Fruit fly (Drosophila melanogaster) whole organism, prepupa: Measurements from ENCODE around the gene CG15258.
A peak's percentile ranks its signal among the peaks of the same experiment; 100 is the strongest.

Experiments used
- Blimp-1 ChIP-seq: fragments of 200-800 bp; sonication (Bioruptor generic); optimal IDR thresholded peaks from 3 replicates; lab custom pipeline; 2017; ENCODE audit warnings: missing biosample characterization, missing genetic modification characterization, mild to moderate bottlenecking, moderate library complexity, missing genetic modification reagents
- CG10631 ChIP-seq: fragments of 200-800 bp; sonication (Bioruptor generic); optimal IDR thresholded peaks from 2 replicates; lab custom pipeline; 2016; ENCODE audit warnings: missing biosample characterization, missing genetic modification characterization
- CG10669 ChIP-seq: fragments of 200-800 bp; sonication (Bioruptor generic); optimal IDR thresholded peaks from 3 replicates; lab custom pipeline; 2018; ENCODE audit warnings: missing biosample characterization, mild to moderate bottlenecking, missing genetic modification characterization, moderate library complexity
- CG11294 ChIP-seq: fragments of 200-800 bp; sonication (Bioruptor generic); IDR thresholded peaks from 2 replicates; pipeline ENCODE4 v1.3.6; 2022; ENCODE audit warnings: missing biosample characterization, missing genetic modification characterization
- CG15336 ChIP-seq: fragments of 200-800 bp; sonication (Bioruptor generic); IDR thresholded peaks from 2 replicates; pipeline ENCODE4 v1.3.6; 2022; ENCODE audit warnings: missing biosample characterization, missing genetic modification characterization
- CG1621 ChIP-seq: fragments of 200-800 bp; sonication (Bioruptor generic); optimal IDR thresholded peaks from 3 replicates; lab custom pipeline; 2018; ENCODE audit warnings: missing biosample characterization, mild to moderate bottlenecking, missing genetic modification characterization
- CG16779 ChIP-seq: fragments of 200-800 bp; sonication (Bioruptor generic); optimal IDR thresholded peaks from 3 replicates; lab custom pipeline; 2017; ENCODE audit warnings: missing biosample characterization, mild to moderate bottlenecking, missing genetic modification characterization
- CG3032 ChIP-seq: fragments of 200-800 bp; optimal IDR thresholded peaks from 2 replicates; lab custom pipeline; 2019; ENCODE audit warnings: missing biosample characterization, mild to moderate bottlenecking, missing genetic modification characterization, moderate library complexity
- CG31627 ChIP-seq: fragments of 200-800 bp; sonication (Bioruptor generic); optimal IDR thresholded peaks from 3 replicates; lab custom pipeline; 2016; ENCODE audit warnings: missing biosample characterization, missing genetic modification characterization
- CG32006 ChIP-seq: fragments of 200-800 bp; sonication (Bioruptor generic); optimal IDR thresholded peaks from 3 replicates; lab custom pipeline; 2017; ENCODE audit warnings: missing biosample characterization, mild to moderate bottlenecking, missing genetic modification characterization
- CG34406 ChIP-seq: fragments of 200-800 bp; sonication (Bioruptor generic); optimal IDR thresholded peaks from 3 replicates; lab custom pipeline; 2016; ENCODE audit warnings: missing biosample characterization, missing genetic modification characterization
- CG3919 ChIP-seq: fragments of 200-800 bp; sonication (Bioruptor generic); optimal IDR thresholded peaks from 3 replicates; lab custom pipeline; 2016; ENCODE audit warnings: missing biosample characterization, missing genetic modification characterization
- CG4318 ChIP-seq: fragments of 200-800 bp; sonication (Bioruptor generic); optimal IDR thresholded peaks from 3 replicates; lab custom pipeline; 2017; ENCODE audit warnings: missing biosample characterization, mild to moderate bottlenecking, missing genetic modification characterization
- CG6163 ChIP-seq: fragments of 200-800 bp; sonication (Bioruptor generic); IDR thresholded peaks from 3 replicates; pipeline ENCODE4 v1.3.6; 2022; ENCODE audit warnings: missing biosample characterization, missing genetic modification characterization
- CG6276 ChIP-seq: fragments of 200-800 bp; sonication (Bioruptor generic); optimal IDR thresholded peaks from 2 replicates; lab custom pipeline; 2017; ENCODE audit warnings: missing biosample characterization, mild to moderate bottlenecking, missing genetic modification characterization
- CG6792 ChIP-seq: fragments of 200-800 bp; sonication (Bioruptor generic); optimal IDR thresholded peaks from 3 replicates; lab custom pipeline; 2016; ENCODE audit warnings: missing biosample characterization, missing genetic modification characterization
- CG6808 ChIP-seq: fragments of 200-800 bp; sonication (Bioruptor generic); optimal IDR thresholded peaks from 3 replicates; lab custom pipeline; 2017; ENCODE audit warnings: missing biosample characterization, missing genetic modification characterization, mild to moderate bottlenecking, moderate library complexity, missing genetic modification reagents
- CG6854 ChIP-seq: fragments of 200-800 bp; sonication (Bioruptor generic); optimal IDR thresholded peaks from 2 replicates; lab custom pipeline; 2017; ENCODE audit warnings: missing biosample characterization, mild to moderate bottlenecking, missing genetic modification characterization
- CG7368 ChIP-seq: fragments of 200-800 bp; sonication (Bioruptor generic); optimal IDR thresholded peaks from 3 replicates; lab custom pipeline; 2016; ENCODE audit warnings: missing biosample characterization, missing genetic modification characterization
- CG8119 ChIP-seq: fragments of 200-800 bp; sonication (Bioruptor generic); IDR thresholded peaks from 3 replicates; pipeline ENCODE4 v1.3.6; 2022; ENCODE audit warnings: missing biosample characterization, missing genetic modification characterization
- CG8319 ChIP-seq: fragments of 200-800 bp; sonication (Bioruptor generic); optimal IDR thresholded peaks from 3 replicates; lab custom pipeline; 2016; ENCODE audit warnings: missing biosample characterization, missing genetic modification characterization
- CG8632 ChIP-seq: fragments of 200-800 bp; sonication (Bioruptor generic); optimal IDR thresholded peaks from 3 replicates; lab custom pipeline; 2016; ENCODE audit warnings: missing biosample characterization, missing genetic modification characterization
- CG9139 ChIP-seq: fragments of 200-800 bp; sonication (Bioruptor generic); optimal IDR thresholded peaks from 3 replicates; lab custom pipeline; 2017; ENCODE audit warnings: missing biosample characterization, mild to moderate bottlenecking, missing genetic modification characterization
- Eip75B ChIP-seq: fragments of 200-800 bp; sonication (Bioruptor generic); optimal IDR thresholded peaks from 3 replicates; lab custom pipeline; 2016; ENCODE audit warnings: missing biosample characterization, missing genetic modification characterization
- Eip78C ChIP-seq: fragments of 200-800 bp; sonication (Bioruptor generic); peaks from one replicate; lab custom pipeline; 2016; ENCODE audit warnings: missing biosample characterization, missing genetic modification characterization
- Eip93F ChIP-seq: fragments of 200-800 bp; sonication (Bioruptor generic); optimal IDR thresholded peaks from 2 replicates; lab custom pipeline; 2016; ENCODE audit warnings: missing biosample characterization, mild to moderate bottlenecking, missing genetic modification characterization
- Ets21C ChIP-seq: fragments of 200-800 bp; sonication (Bioruptor generic); optimal IDR thresholded peaks from 3 replicates; lab custom pipeline; 2016; ENCODE audit warnings: missing biosample characterization, missing genetic modification characterization
- Gug ChIP-seq: fragments of 200-800 bp; sonication (Bioruptor generic); IDR thresholded peaks from 2 replicates; pipeline ENCODE4 v1.3.6; 2022; ENCODE audit warnings: missing biosample characterization, missing genetic modification characterization
- Hr39 ChIP-seq: fragments of 200-800 bp; sonication (Bioruptor generic); optimal IDR thresholded peaks from 2 replicates; lab custom pipeline; 2016; ENCODE audit warnings: missing biosample characterization, missing genetic modification characterization
- Hr4 ChIP-seq: fragments of 200-800 bp; sonication (Bioruptor generic); optimal IDR thresholded peaks from 3 replicates; lab custom pipeline; 2016; ENCODE audit warnings: missing biosample characterization, missing genetic modification characterization
- Lpt ChIP-seq: fragments of 200-800 bp; sonication (Bioruptor generic); optimal IDR thresholded peaks from 3 replicates; lab custom pipeline; 2016; ENCODE audit warnings: missing biosample characterization, missing genetic modification characterization
- Smox ChIP-seq: fragments of 200-800 bp; sonication (Bioruptor generic); optimal IDR thresholded peaks from 3 replicates; lab custom pipeline; 2016; ENCODE audit warnings: missing biosample characterization, missing genetic modification characterization
- Sox102F ChIP-seq: fragments of 200-800 bp; sonication (Bioruptor generic); optimal IDR thresholded peaks from 2 replicates; lab custom pipeline; 2016; ENCODE audit warnings: missing biosample characterization, mild to moderate bottlenecking, missing genetic modification characterization
- Sox14 ChIP-seq: fragments of 200-800 bp; sonication (Bioruptor generic); optimal IDR thresholded peaks from 3 replicates; lab custom pipeline; 2016; ENCODE audit warnings: missing biosample characterization, missing genetic modification characterization
- achi ChIP-seq: fragments of 200-800 bp; sonication (Bioruptor generic); optimal IDR thresholded peaks from 3 replicates; lab custom pipeline; 2016; ENCODE audit warnings: missing biosample characterization, missing genetic modification characterization
- acj6 ChIP-seq: fragments of 200-800 bp; sonication (Bioruptor generic); optimal IDR thresholded peaks from 3 replicates; lab custom pipeline; 2016; ENCODE audit warnings: missing biosample characterization, missing genetic modification characterization
- cyc ChIP-seq: fragments of 200-800 bp; sonication (Bioruptor generic); optimal IDR thresholded peaks from 3 replicates; lab custom pipeline; 2016; ENCODE audit warnings: missing biosample characterization, missing genetic modification characterization
- dac ChIP-seq: fragments of 200-800 bp; sonication (Bioruptor generic); optimal IDR thresholded peaks from 2 replicates; lab custom pipeline; 2017; ENCODE audit warnings: missing biosample characterization, mild to moderate bottlenecking, missing genetic modification characterization
- dsx ChIP-seq: fragments of 200-800 bp; optimal IDR thresholded peaks from 3 replicates; lab custom pipeline; 2019; ENCODE audit warnings: missing biosample characterization, mild to moderate bottlenecking, missing genetic modification characterization, moderate library complexity; ENCODE audit not compliant: poor library complexity, severe bottlenecking
- eg ChIP-seq: fragments of 200-800 bp; sonication (Bioruptor generic); IDR thresholded peaks from 3 replicates; pipeline ENCODE4 v1.3.6; 2022; ENCODE audit warnings: missing biosample characterization, missing genetic modification characterization
- esn ChIP-seq: fragments of 200-800 bp; sonication (Bioruptor generic); optimal IDR thresholded peaks from 2 replicates; lab custom pipeline; 2016; ENCODE audit warnings: missing biosample characterization, mild to moderate bottlenecking, missing genetic modification characterization, moderate library complexity
- fd59A ChIP-seq: fragments of 200-800 bp; sonication (Bioruptor generic); optimal IDR thresholded peaks from 2 replicates; lab custom pipeline; 2017; ENCODE audit warnings: missing biosample characterization, mild to moderate bottlenecking, missing genetic modification characterization, missing genetic modification reagents
- fkh ChIP-seq: fragments of 200-800 bp; sonication (Bioruptor generic); optimal IDR thresholded peaks from 3 replicates; lab custom pipeline; 2017; ENCODE audit warnings: missing biosample characterization, mild to moderate bottlenecking, missing genetic modification characterization, moderate library complexity
- lz ChIP-seq: fragments of 200-800 bp; sonication (Bioruptor generic); optimal IDR thresholded peaks from 3 replicates; lab custom pipeline; 2016; ENCODE audit warnings: missing biosample characterization, missing genetic modification characterization
- pdm3 ChIP-seq: fragments of 200-800 bp; sonication (Bioruptor generic); optimal IDR thresholded peaks from 3 replicates; lab custom pipeline; 2016; ENCODE audit warnings: missing biosample characterization, missing genetic modification characterization
- salr ChIP-seq, 2 experiments: fragments of 200-800 bp; sonication (Bioruptor generic); optimal IDR thresholded peaks; 3 replicates each; lab custom pipeline; 2016 to 2018; ENCODE audit warnings: missing biosample characterization in 2 of 2, missing genetic modification characterization in 2 of 2, mild to moderate bottlenecking in 1 of 2
- spab ChIP-seq: fragments of 200-800 bp; sonication (Bioruptor generic); optimal IDR thresholded peaks from 2 replicates; lab custom pipeline; 2017; ENCODE audit warnings: missing biosample characterization, mild to moderate bottlenecking, missing genetic modification characterization, missing genetic modification reagents
- ss ChIP-seq, 2 experiments: fragments of 200-800 bp; sonication (Bioruptor generic); optimal IDR thresholded peaks; 2 replicates in 1 of 2; 3 replicates in 1 of 2; lab custom pipeline; 2017 to 2018; ENCODE audit warnings: mild to moderate bottlenecking in 2 of 2, missing biosample characterization in 2 of 2, missing genetic modification characterization in 2 of 2, moderate library complexity in 1 of 2
- topi ChIP-seq: fragments of 200-800 bp; sonication (Bioruptor generic); optimal IDR thresholded peaks from 3 replicates; lab custom pipeline; 2016; ENCODE audit warnings: missing biosample characterization, missing genetic modification characterization
- vri ChIP-seq: fragments of 200-800 bp; sonication (Bioruptor generic); optimal IDR thresholded peaks from 3 replicates; lab custom pipeline; 2016; ENCODE audit warnings: missing biosample characterization, mild to moderate bottlenecking, missing genetic modification characterization

Gene CG15258

DNA sequence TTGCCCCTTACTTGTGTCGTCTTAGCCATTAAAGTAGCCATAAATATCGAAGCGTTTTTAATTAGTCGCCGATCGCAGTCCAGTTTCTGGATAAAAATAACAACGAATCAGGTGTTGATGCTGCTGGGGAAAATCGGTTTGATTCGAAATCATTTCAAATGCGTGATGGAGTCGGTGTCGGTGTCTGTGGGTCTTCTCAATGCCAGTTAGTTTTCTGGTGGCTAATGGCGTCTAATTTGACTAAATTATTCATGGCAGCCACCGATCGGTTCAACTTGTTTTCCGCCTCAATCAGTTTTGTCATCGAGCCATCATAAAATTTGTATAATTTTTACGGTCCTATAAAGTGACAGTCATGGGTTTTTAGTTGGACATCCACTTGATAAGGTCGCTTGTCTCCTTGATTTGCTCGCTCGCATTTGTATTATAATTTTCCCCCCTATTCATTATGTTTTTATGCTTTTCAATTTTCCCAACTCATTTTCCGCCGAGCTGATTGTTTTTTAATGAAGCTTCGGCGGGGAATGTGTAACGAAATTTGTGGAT, 39.0 kb upstream of the CG15258 start:
- no peak for TF ChIP-seq Hr39
- TF ChIP-seq achi: no peak
- TF ChIP-seq Sox102F (GFP tag; lab: Kevin White, UChicago): no peak
- TF ChIP-seq Lpt (GFP tag; lab: Kevin White, UChicago): no peak
- no peak for TF ChIP-seq acj6 (GFP tag; lab: Kevin White, UChicago)
- TF ChIP-seq CG6276 (GFP tag; lab: Kevin White, UChicago): no peak
- no peak for TF ChIP-seq Sox14 (GFP tag; lab: Kevin White, UChicago)
- TF ChIP-seq fkh: no peak
- no peak for TF ChIP-seq cyc (GFP tag; lab: Kevin White, UChicago)

DNA sequence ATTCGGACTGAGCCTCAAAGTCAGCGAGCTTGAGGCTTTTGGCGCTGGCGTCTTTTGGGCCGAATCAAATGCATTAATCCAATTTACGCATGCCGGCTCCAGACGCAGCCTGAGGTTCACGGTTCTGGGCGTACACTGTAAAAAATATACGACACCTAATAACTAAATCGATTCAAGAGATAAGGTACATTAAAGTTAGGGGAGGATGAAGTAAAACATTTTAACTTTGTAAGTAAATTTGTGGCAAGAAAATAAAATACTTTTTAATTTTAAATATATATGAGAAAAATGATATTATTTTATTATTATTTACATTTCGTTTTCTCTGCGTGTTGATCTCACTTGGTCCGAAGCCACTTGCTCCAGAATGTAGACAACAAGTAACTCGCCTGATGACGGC, 35.4 kb upstream of the CG15258 start:
- TF ChIP-seq CG10669 (GFP tag; lab: Kevin White, UChicago) (peak; percentile 39), Eip78C (GFP tag; lab: Kevin White, UChicago) (peak; percentile 61), pdm3 (GFP tag; lab: Kevin White, UChicago) (no peak), topi (GFP tag; lab: Kevin White, UChicago) (peak; percentile 29), Ets21C (GFP tag; lab: Kevin White, UChicago) (no peak), salr (GFP tag; optimal IDR thresholded peaks at IDR 0.05; lab: Kevin White, UChicago) (no peak), fkh (no peak), CG6276 (GFP tag; lab: Kevin White, UChicago) (no peak), CG10631 (GFP tag; lab: Kevin White, UChicago) (peak; percentile 26), CG9139 (GFP tag; lab: Kevin White, UChicago) (peak; percentile 2), CG3919 (GFP tag; lab: Kevin White, UChicago) (peak; percentile 1), CG8119 (GFP tag; lab: Robert Waterston, UW) (no peak), Smox (GFP tag; lab: Kevin White, UChicago) (no peak), CG34406 (GFP tag; lab: Kevin White, UChicago) (peak; percentile 34), CG16779 (no peak), CG4318 (GFP tag; lab: Kevin White, UChicago) (no peak), CG6163 (GFP tag; lab: Robert Waterston, UW) (no peak), vri (GFP tag; lab: Kevin White, UChicago) (no peak), CG8319 (GFP tag; lab: Kevin White, UChicago) (no peak), fd59A (GFP tag; lab: Kevin White, UChicago) (no peak), CG7368 (no peak), CG6854 (no peak), CG11294 (GFP tag; lab: Robert Waterston, UW) (no peak), Blimp-1 (GFP tag; lab: Kevin White, UChicago) (no peak), Eip93F (GFP tag; lab: Kevin White, UChicago) (no peak), CG32006 (GFP tag; lab: Kevin White, UChicago) (no peak), Eip75B (no peak), dac (no peak), CG31627 (no peak), CG1621 (no peak), lz (GFP tag; lab: Kevin White, UChicago) (no peak), achi (peak; percentile 20), dsx (GFP tag; lab: Kevin White, UChicago) (peak; percentile 3), CG15336 (no peak), eg (GFP tag; lab: Robert Waterston, UW) (no peak), CG8632 (peak; percentile 23), Hr39 (no peak), CG6808 (GFP tag; lab: Kevin White, UChicago) (peak; percentile 21), Sox14 (GFP tag; lab: Kevin White, UChicago) (no peak), Gug (GFP tag; lab: Robert Waterston, UW) (no peak), CG3032 (peak; percentile 53), CG6792 (no peak), ss (GFP tag; optimal IDR thresholded peaks at IDR 0.05; lab: Kevin White, UChicago) (peak in 1 of 2 experiments; percentile 14), esn (GFP tag; lab: Kevin White, UChicago) (peak; percentile 36), spab (peak; percentile 20), Hr4 (no peak)
